Worm (Caenorhabditis elegans): Measurements from ENCODE around the gene C27A2.8.

ce11 chrII:5048185-5048795, 19.6 kb downstream of the C27A2.8 start:
- TF ChIP-seq him-1 (tag; optimal IDR thresholded peaks at IDR 0.05): no peak
- no peak for TF ChIP-seq dao-5 (tag; optimal IDR thresholded peaks at IDR 0.05)
